Worm (Caenorhabditis elegans) whole organism, L4/young adult: Measurements from ENCODE around the gene ZK6.6.

Source experiments
- W03F9.2 ChIP-seq: fragments of 150-350 bp; optimal IDR thresholded peaks from 2 replicates; lab custom pipeline; 2014; ENCODE audit warnings: missing biosample characterization, missing genetic modification characterization
- him-1 ChIP-seq: sonication (generic microtip); optimal IDR thresholded peaks from 2 replicates; lab custom pipeline; 2016; ENCODE audit warnings: missing genotype, missing genetic modification reagents, missing genetic modification characterization, missing compliant biosample characterization

ce11 chrV:350822-351221, 37.7 kb upstream of the ZK6.6 start:
- TF ChIP-seq him-1 (tag; lab: Kevin White, UChicago), result no peak
- no peak for TF ChIP-seq W03F9.2 (tag; lab: Kevin White, UChicago)
